Worm (Caenorhabditis elegans) whole organism, L1 larva: Measurements from ENCODE around the gene srbc-9.

Experiments
- C04F5.9 ChIP-seq: sonication (generic microtip); optimal IDR thresholded peaks from 2 replicates; lab custom pipeline; 2016; ENCODE audit warnings: missing genetic modification characterization, missing compliant biosample characterization
- fos-1 ChIP-seq: fragments of 150-350 bp; optimal IDR thresholded peaks from 2 replicates; lab custom pipeline; 2014; ENCODE audit warnings: missing biosample characterization, missing genetic modification characterization
- lsy-2 ChIP-seq, 2 experiments: fragments of 150-350 bp; optimal IDR thresholded peaks; 2 replicates each; lab custom pipeline; 2014; ENCODE audit warnings: missing biosample characterization in 2 of 2, missing genetic modification characterization in 2 of 2
- pag-3 ChIP-seq: sonication (generic microtip); optimal IDR thresholded peaks from 2 replicates; lab custom pipeline; 2017; ENCODE audit warnings: missing genetic modification characterization, mild to moderate bottlenecking, missing compliant biosample characterization, antibody characterized with exemption, borderline replicate concordance; ENCODE audit not compliant: insufficient read depth
- pqm-1 ChIP-seq: sonication (generic microtip); optimal IDR thresholded peaks from 3 replicates; lab custom pipeline; 2017; ENCODE audit warnings: missing biosample characterization, missing genetic modification characterization

DNA sequence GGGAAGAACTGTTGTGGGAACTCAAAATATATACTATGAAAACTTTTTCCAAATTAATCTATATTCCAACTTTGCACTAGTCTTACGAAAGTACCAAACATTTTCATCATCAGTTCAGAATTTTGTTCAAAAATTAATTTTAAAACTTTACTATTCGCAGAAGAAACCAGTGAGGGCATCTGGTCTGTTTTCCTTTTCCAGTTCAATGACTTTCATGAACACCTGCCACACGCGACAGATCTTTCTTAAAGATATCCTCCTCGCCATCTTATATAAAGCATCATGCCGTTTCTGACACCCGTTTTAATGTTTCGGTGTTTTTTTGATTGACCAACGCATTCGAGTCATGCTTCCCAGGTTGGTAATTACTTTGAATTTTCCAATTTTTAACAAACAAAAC, 42.7 kb upstream of the srbc-9 start, which contains the start of gene C54F6.3:
- TF ChIP-seq C04F5.9 (no peak), fos-1 (tag; lab: Kevin White, UChicago) (no peak), pqm-1 (tag; lab: Kevin White, UChicago) (no peak), pag-3 (tag; lab: Kevin White, UChicago) (no peak), lsy-2 (tag; optimal IDR thresholded peaks at IDR 0.05; lab: Kevin White, UChicago) (no peak)
